Worm (Caenorhabditis elegans) whole organism, L1 larva: ENCODE measurements around the gene Y105C5B.15.

ENCODE experiments used
- C16A3.4 ChIP-seq: fragments of 150-350 bp; optimal IDR thresholded peaks from 2 replicates; lab custom pipeline; 2014; ENCODE audit warnings: missing biosample characterization, missing genetic modification characterization
- Y116A8C.19 ChIP-seq: sonication (generic microtip); optimal IDR thresholded peaks from 2 replicates; lab custom pipeline; 2016; ENCODE audit warnings: missing compliant biosample characterization, missing genetic modification characterization, borderline replicate concordance
- ceh-8 ChIP-seq: fragments of 200-800 bp; sonication (Bioruptor generic); optimal IDR thresholded peaks from 2 replicates; lab custom pipeline; 2018; ENCODE audit warnings: mild to moderate bottlenecking, missing genetic modification characterization, moderate library complexity, missing compliant biosample characterization
- ceh-82 ChIP-seq, 3 experiments: fragments of 150-350 bp in 1 of 3; sonication (generic microtip) in 2 of 3; optimal IDR thresholded peaks; 2 replicates each; lab custom pipeline; 2014 to 2017; ENCODE audit warnings: missing biosample characterization in 3 of 3, missing genetic modification characterization in 3 of 3
- ceh-90 ChIP-seq: sonication (generic microtip); optimal IDR thresholded peaks from 2 replicates; lab custom pipeline; 2016; ENCODE audit warnings: missing genetic modification characterization, missing compliant biosample characterization
- ces-1 ChIP-seq: fragments of 150-350 bp; optimal IDR thresholded peaks from 2 replicates; lab custom pipeline; 2014; ENCODE audit warnings: missing biosample characterization, missing genetic modification reagents, missing genetic modification characterization
- efl-1 ChIP-seq, 4 experiments: fragments of 150-350 bp; optimal IDR thresholded peaks in 3 of 4; peaks in 1 of 4; 1 replicate in 1 of 4; 2 replicates in 3 of 4; lab custom pipeline; 2014; ENCODE audit warnings: missing biosample characterization in 2 of 4, missing genetic modification characterization in 2 of 4, missing genetic modification reagents in 2 of 4
- elt-2 ChIP-seq: sonication (generic microtip); optimal IDR thresholded peaks from 2 replicates; lab custom pipeline; 2016; ENCODE audit warnings: missing genetic modification characterization, mild to moderate bottlenecking, inconsistent platforms, missing compliant biosample characterization, missing genetic modification reagents
- elt-3 ChIP-seq, 6 experiments: fragments of 150-350 bp in 1 of 6; sonication (generic microtip); optimal IDR thresholded peaks; 2 replicates each; lab custom pipeline; 2017 to 2018; ENCODE audit warnings: missing biosample characterization in 6 of 6, missing genetic modification characterization in 6 of 6, inconsistent platforms in 1 of 6
- grh-1 ChIP-seq: fragments of 200-800 bp; sonication (Bioruptor generic); IDR thresholded peaks from 2 replicates; pipeline ENCODE4 v1.3.6; 2022; ENCODE audit warnings: missing genetic modification reagents, missing genetic modification characterization, missing compliant biosample characterization
- hlh-17 ChIP-seq: fragments of 200-800 bp; sonication (Bioruptor generic); optimal IDR thresholded peaks from 2 replicates; lab custom pipeline; 2018; ENCODE audit warnings: missing genetic modification characterization, mild to moderate bottlenecking, missing compliant biosample characterization, moderate library complexity, borderline replicate concordance
- hpl-2 ChIP-seq: fragments of 150-350 bp; optimal IDR thresholded peaks from 2 replicates; lab custom pipeline; 2014; ENCODE audit warnings: missing biosample characterization, missing genetic modification reagents, missing genetic modification characterization
- isw-1 ChIP-seq: fragments of 200-800 bp; sonication (Bioruptor generic); IDR thresholded peaks from 2 replicates; pipeline ENCODE4 v1.3.6; 2022; ENCODE audit warnings: missing genetic modification characterization, missing compliant biosample characterization
- lin-13 ChIP-seq: fragments of 150-350 bp; optimal IDR thresholded peaks from 2 replicates; lab custom pipeline; 2014; ENCODE audit warnings: missing biosample characterization, missing genetic modification reagents, missing genetic modification characterization
- lin-15B ChIP-seq: fragments of 150-350 bp; sonication (generic microtip); optimal IDR thresholded peaks from 3 replicates; lab custom pipeline; 2014; ENCODE audit warnings: missing biosample characterization, missing genetic modification characterization
- lin-35 ChIP-seq, 2 experiments: fragments of 150-350 bp; optimal IDR thresholded peaks; 2 replicates each; lab custom pipeline; 2014; ENCODE audit warnings: missing biosample characterization in 2 of 2, missing genetic modification characterization in 2 of 2, missing genetic modification reagents in 2 of 2
- lin-39 ChIP-seq: fragments of 150-350 bp; optimal IDR thresholded peaks from 2 replicates; lab custom pipeline; 2014; ENCODE audit warnings: missing biosample characterization, missing genetic modification reagents, missing genetic modification characterization
- lir-3 ChIP-seq: sonication (generic microtip); optimal IDR thresholded peaks from 2 replicates; lab custom pipeline; 2016; ENCODE audit warnings: mild to moderate bottlenecking, missing genetic modification characterization, moderate library complexity, missing compliant biosample characterization; ENCODE audit not compliant: poor library complexity
- lsy-2 ChIP-seq, 2 experiments: fragments of 150-350 bp; optimal IDR thresholded peaks; 2 replicates each; lab custom pipeline; 2014; ENCODE audit warnings: missing biosample characterization in 2 of 2, missing genetic modification characterization in 2 of 2
- mab-9 ChIP-seq: fragments of 200-800 bp; sonication (Bioruptor generic); IDR thresholded peaks from 2 replicates; pipeline ENCODE4 v1.3.6; 2022; ENCODE audit warnings: missing genetic modification reagents, missing genetic modification characterization, missing compliant biosample characterization
- mdl-1 ChIP-seq, 2 experiments: fragments of 150-350 bp; optimal IDR thresholded peaks; 2 replicates each; lab custom pipeline; 2014 to 2017; ENCODE audit warnings: missing biosample characterization in 2 of 2, missing genetic modification characterization in 2 of 2, inconsistent platforms in 1 of 2
- nhr-12 ChIP-seq: sonication (generic microtip); optimal IDR thresholded peaks from 2 replicates; lab custom pipeline; 2017; ENCODE audit warnings: missing biosample characterization, missing genetic modification characterization
- nhr-19 ChIP-seq: fragments of 200-800 bp; sonication (Bioruptor generic); conservative IDR thresholded peaks from 2 replicates; pipeline ENCODE4 v1.3.6; 2022; ENCODE audit warnings: missing genetic modification characterization, missing compliant biosample characterization
- nhr-20 ChIP-seq: sonication (generic microtip); optimal IDR thresholded peaks from 2 replicates; lab custom pipeline; 2016; ENCODE audit warnings: mild to moderate bottlenecking, missing genetic modification characterization, missing compliant biosample characterization
- nhr-47 ChIP-seq: sonication (generic microtip); optimal IDR thresholded peaks from 2 replicates; lab custom pipeline; 2016; ENCODE audit warnings: mild to moderate bottlenecking, missing genetic modification characterization, moderate library complexity, missing compliant biosample characterization
- nhr-71 ChIP-seq: sonication (generic microtip); optimal IDR thresholded peaks from 2 replicates; lab custom pipeline; 2016; ENCODE audit warnings: mild to moderate bottlenecking, missing genetic modification characterization, moderate library complexity, missing compliant biosample characterization
- nhr-76 ChIP-seq: sonication (generic microtip); optimal IDR thresholded peaks from 2 replicates; lab custom pipeline; 2017; ENCODE audit warnings: missing biosample characterization, missing genetic modification characterization
- nhr-77 ChIP-seq: fragments of 150-350 bp; optimal IDR thresholded peaks from 2 replicates; lab custom pipeline; 2014; ENCODE audit warnings: missing biosample characterization, missing genetic modification characterization
- nhr-90 ChIP-seq: sonication (generic microtip); optimal IDR thresholded peaks from 2 replicates; lab custom pipeline; 2016; ENCODE audit warnings: mild to moderate bottlenecking, missing genetic modification characterization, missing compliant biosample characterization; ENCODE audit not compliant: poor library complexity
- pag-3 ChIP-seq: sonication (generic microtip); optimal IDR thresholded peaks from 2 replicates; lab custom pipeline; 2017; ENCODE audit warnings: missing genetic modification characterization, mild to moderate bottlenecking, missing compliant biosample characterization, antibody characterized with exemption, borderline replicate concordance; ENCODE audit not compliant: insufficient read depth
- rnt-1 ChIP-seq: sonication (generic microtip); optimal IDR thresholded peaks from 2 replicates; lab custom pipeline; 2016; ENCODE audit warnings: mild to moderate bottlenecking, missing genetic modification characterization, moderate library complexity, missing compliant biosample characterization
- snpc-4 ChIP-seq: fragments of 150-350 bp; optimal IDR thresholded peaks from 2 replicates; lab custom pipeline; 2014; ENCODE audit warnings: missing biosample characterization, missing genetic modification characterization
- snu-23 ChIP-seq: sonication (generic microtip); optimal IDR thresholded peaks from 2 replicates; lab custom pipeline; 2016; ENCODE audit warnings: missing genetic modification characterization, missing compliant biosample characterization
- sptf-1 ChIP-seq: fragments of 150-350 bp; optimal IDR thresholded peaks from 2 replicates; lab custom pipeline; 2014; ENCODE audit warnings: missing biosample characterization, missing genetic modification characterization
- swsn-7 ChIP-seq: sonication (generic microtip); optimal IDR thresholded peaks from 2 replicates; lab custom pipeline; 2016; ENCODE audit warnings: missing genetic modification characterization, missing compliant biosample characterization
- unc-130 ChIP-seq: fragments of 150-350 bp; optimal IDR thresholded peaks from 2 replicates; lab custom pipeline; 2017; ENCODE audit warnings: missing biosample characterization, missing genetic modification characterization, inconsistent platforms
- unc-30 ChIP-seq: sonication (generic microtip); optimal IDR thresholded peaks from 2 replicates; lab custom pipeline; 2017; ENCODE audit warnings: missing biosample characterization, missing genetic modification characterization
- unc-62 ChIP-seq: fragments of 150-350 bp; optimal IDR thresholded peaks from 2 replicates; lab custom pipeline; 2014; ENCODE audit warnings: missing biosample characterization, missing genetic modification reagents, missing genetic modification characterization
- zag-1 ChIP-seq: fragments of 150-350 bp; optimal IDR thresholded peaks from 2 replicates; lab custom pipeline; 2014; ENCODE audit warnings: missing biosample characterization, missing genetic modification characterization
- ztf-11 ChIP-seq, 2 experiments: sonication (generic microtip); optimal IDR thresholded peaks; 2 replicates each; lab custom pipeline; 2016 to 2017; ENCODE audit warnings: missing genetic modification characterization in 2 of 2, missing biosample characterization in 1 of 2, missing compliant biosample characterization in 1 of 2
- ztf-4 ChIP-seq: fragments of 150-350 bp; optimal IDR thresholded peaks from 2 replicates; lab custom pipeline; 2014; ENCODE audit warnings: missing biosample characterization, missing genetic modification characterization

Gene Y105C5B.15

ce11 chrIV:15930694-15931093 lies 21.0 kb upstream of the Y105C5B.15 start:
- TF ChIP-seq C16A3.4 (tag; lab: Kevin White, UChicago) (no peak), unc-62 (GFP tag; lab: Kevin White, UChicago) (no peak), ceh-90 (no peak), pag-3 (tag; lab: Kevin White, UChicago) (no peak), ceh-82 (tag; optimal IDR thresholded peaks at IDR 0.05; lab: Kevin White, UChicago) (no peak), nhr-77 (tag; lab: Kevin White, UChicago) (no peak), snpc-4 (no peak), Y116A8C.19 (no peak), unc-30 (no peak), ces-1 (GFP tag; lab: Kevin White, UChicago) (no peak), elt-3 (tag; optimal IDR thresholded peaks at IDR 0.05; lab: Kevin White, UChicago) (no peak), sptf-1 (tag; lab: Kevin White, UChicago) (no peak)
- TF ChIP-seq, all 84 proteins: peak for 0

ce11 chrIV:15931176-15931575 lies 20.6 kb upstream of the Y105C5B.15 start:
- TF ChIP-seq C16A3.4 (tag; lab: Kevin White, UChicago) (peak; percentile 33), nhr-47 (tag; lab: Kevin White, UChicago) (peak; percentile 19), ztf-4 (tag; lab: Kevin White, UChicago) (no peak), unc-62 (GFP tag; lab: Kevin White, UChicago) (no peak), nhr-90 (tag; lab: Kevin White, UChicago) (peak; percentile 17), lin-15B (tag; lab: Kevin White, UChicago) (no peak), hpl-2 (GFP tag; lab: Kevin White, UChicago) (no peak), elt-3 (tag; optimal IDR thresholded peaks at IDR 0.05; lab: Kevin White, UChicago) (peak in 1 of 6 experiments; percentile 3), mab-9 (GFP tag; lab: Robert Waterston, UW) (no peak), unc-130 (no peak), hlh-17 (GFP tag; lab: Kevin White, UChicago) (no peak), swsn-7 (tag; lab: Kevin White, UChicago) (no peak), mdl-1 (tag; optimal IDR thresholded peaks at IDR 0.05; lab: Kevin White, UChicago) (peak in 1 of 2 experiments; percentile 37), nhr-76 (no peak), lin-39 (tag; lab: Kevin White, UChicago) (no peak), nhr-12 (tag; lab: Kevin White, UChicago) (no peak), efl-1 (optimal IDR thresholded peaks at IDR 0.05; lab: Kevin White, UChicago) (peak in 1 of 2 experiments; percentile 39), efl-1 (GFP tag; optimal IDR thresholded peaks at IDR 0.05 in 1 of 2; lab: Kevin White, UChicago) (peak in 1 of 2 experiments; percentile 88), unc-30 (no peak), lin-13 (no peak), ceh-8 (no peak), isw-1 (GFP tag; lab: Robert Waterston, UW) (no peak), nhr-20 (tag; lab: Kevin White, UChicago) (peak; percentile 5), lir-3 (tag; lab: Kevin White, UChicago) (no peak), lsy-2 (tag; optimal IDR thresholded peaks at IDR 0.05; lab: Kevin White, UChicago) (peak in 1 of 2 experiments; percentile 36), sptf-1 (tag; lab: Kevin White, UChicago) (no peak), snu-23 (GFP tag; lab: Kevin White, UChicago) (peak; percentile 45), ceh-82 (tag; optimal IDR thresholded peaks at IDR 0.05; lab: Kevin White, UChicago) (peak in 2 of 3 experiments; percentile 22 to 46), nhr-77 (tag; lab: Kevin White, UChicago) (peak; percentile 17), elt-2 (tag; lab: Kevin White, UChicago) (peak; percentile 12), lin-35 (GFP tag; optimal IDR thresholded peaks at IDR 0.05; lab: Kevin White, UChicago) (peak; percentile 25 to 55), ztf-11 (tag; optimal IDR thresholded peaks at IDR 0.05; lab: Kevin White, UChicago) (no peak), snpc-4 (no peak), nhr-71 (tag; lab: Kevin White, UChicago) (peak; percentile 11), nhr-19 (GFP tag; lab: Robert Waterston, UW) (peak; percentile 51), zag-1 (tag; lab: Kevin White, UChicago) (no peak), rnt-1 (tag; lab: Kevin White, UChicago) (peak; percentile 54), ceh-90 (no peak), grh-1 (no peak)
